Fruit fly (Drosophila melanogaster) whole organism, embryonic: ENCODE results near the gene mrva.

Experiments used
- ATbp ChIP-seq: fragments of 200-800 bp; sonication (Bioruptor generic); optimal IDR thresholded peaks from 2 replicates; lab custom pipeline; 2017; ENCODE audit warnings: missing biosample characterization, mild to moderate bottlenecking, missing genetic modification characterization, missing genetic modification reagents
- CG10267 ChIP-seq: fragments of 200-800 bp; sonication (Bioruptor generic); optimal IDR thresholded peaks from 2 replicates; lab custom pipeline; 2018; ENCODE audit warnings: missing biosample characterization, mild to moderate bottlenecking, missing genetic modification characterization, moderate library complexity
- CG10321 ChIP-seq: fragments of 200-800 bp; sonication (Bioruptor generic); IDR thresholded peaks from 2 replicates; pipeline ENCODE4 v1.3.6; 2022; ENCODE audit warnings: missing biosample characterization, missing genetic modification characterization
- CG11696 ChIP-seq: fragments of 200-800 bp; sonication (Bioruptor generic); IDR thresholded peaks from 2 replicates; pipeline ENCODE4 v1.3.6; 2022; ENCODE audit warnings: missing biosample characterization, missing genetic modification characterization
- CG15011 ChIP-seq: fragments of 200-800 bp; sonication (Bioruptor generic); optimal IDR thresholded peaks from 3 replicates; lab custom pipeline; 2018; ENCODE audit warnings: missing biosample characterization, mild to moderate bottlenecking, missing genetic modification characterization
- CG15696 ChIP-seq: fragments of 200-800 bp; sonication (Bioruptor generic); optimal IDR thresholded peaks from 2 replicates; lab custom pipeline; 2019; ENCODE audit warnings: missing biosample characterization, mild to moderate bottlenecking, missing genetic modification characterization, moderate library complexity
- CG16813 ChIP-seq: fragments of 200-800 bp; sonication (Bioruptor generic); IDR thresholded peaks from 3 replicates; pipeline ENCODE4 v1.3.6; 2022; ENCODE audit warnings: missing biosample characterization, missing genetic modification characterization; ENCODE audit not compliant: partially characterized antibody
- CG17912 ChIP-seq: fragments of 200-800 bp; sonication (Bioruptor generic); optimal IDR thresholded peaks from 2 replicates; lab custom pipeline; 2018; ENCODE audit warnings: missing biosample characterization, mild to moderate bottlenecking, missing genetic modification characterization
- CG2199 ChIP-seq: fragments of 200-800 bp; sonication (Bioruptor generic); IDR thresholded peaks from 3 replicates; pipeline ENCODE4 v1.3.6; 2022; ENCODE audit warnings: missing biosample characterization, missing genetic modification characterization
- CG3065 ChIP-seq: fragments of 200-800 bp; sonication (Bioruptor generic); optimal IDR thresholded peaks from 2 replicates; lab custom pipeline; 2016; ENCODE audit warnings: missing biosample characterization, missing genetic modification characterization
- CG32767 ChIP-seq: fragments of 200-800 bp; sonication (Bioruptor generic); IDR thresholded peaks from 2 replicates; pipeline ENCODE4 v1.3.6; 2022; ENCODE audit warnings: missing biosample characterization, missing genetic modification characterization
- CG32772 ChIP-seq: fragments of 200-800 bp; sonication (Bioruptor generic); IDR thresholded peaks from 2 replicates; pipeline ENCODE4 v1.3.6; 2022; ENCODE audit warnings: missing biosample characterization, missing genetic modification characterization
- CG34422 ChIP-seq: fragments of 200-800 bp; sonication (Bioruptor generic); IDR thresholded peaks from 3 replicates; pipeline ENCODE4 v1.3.6; 2022; ENCODE audit warnings: missing biosample characterization, missing genetic modification characterization
- CG3726 ChIP-seq: fragments of 200-800 bp; sonication (Bioruptor generic); IDR thresholded peaks from 3 replicates; pipeline ENCODE4, ENCODE4 v1.3.6; 2022; ENCODE audit warnings: missing biosample characterization, missing genetic modification characterization
- CG4404 ChIP-seq: fragments of 200-800 bp; sonication (Bioruptor generic); IDR thresholded peaks from 2 replicates; pipeline ENCODE4 v1.3.6; 2022; ENCODE audit warnings: missing biosample characterization, missing genetic modification characterization
- CG4617 ChIP-seq: fragments of 200-800 bp; sonication (Bioruptor generic); optimal IDR thresholded peaks from 3 replicates; lab custom pipeline; 2016; ENCODE audit warnings: missing biosample characterization, missing genetic modification characterization, borderline replicate concordance
- CG4820 ChIP-seq: fragments of 200-800 bp; sonication (Bioruptor generic); optimal IDR thresholded peaks from 3 replicates; lab custom pipeline; 2016; ENCODE audit warnings: missing biosample characterization, missing genetic modification characterization
- CG6683 ChIP-seq: fragments of 200-800 bp; sonication (Bioruptor generic); optimal IDR thresholded peaks from 2 replicates; lab custom pipeline; 2017; ENCODE audit warnings: missing biosample characterization, mild to moderate bottlenecking, missing genetic modification characterization, missing genetic modification reagents
- CG8290 ChIP-seq, 3 experiments: fragments of 200-800 bp; sonication (Bioruptor generic); optimal IDR thresholded peaks; 2 replicates each; lab custom pipeline; 2016 to 2019; ENCODE audit warnings: missing biosample characterization in 3 of 3, missing genetic modification characterization in 3 of 3, mild to moderate bottlenecking in 2 of 3, moderate library complexity in 1 of 3
- CG8924 ChIP-seq: fragments of 200-800 bp; optimal IDR thresholded peaks from 3 replicates; lab custom pipeline; 2019; ENCODE audit warnings: missing biosample characterization, mild to moderate bottlenecking, missing genetic modification characterization, moderate library complexity
- CG9932 ChIP-seq: fragments of 200-800 bp; sonication (Bioruptor generic); IDR thresholded peaks from 2 replicates; pipeline ENCODE4 v1.3.6; 2022; ENCODE audit warnings: missing biosample characterization, missing genetic modification characterization
- HHEX ChIP-seq: fragments of 200-800 bp; sonication (Bioruptor generic); optimal IDR thresholded peaks from 3 replicates; lab custom pipeline; 2017; ENCODE audit warnings: missing biosample characterization, mild to moderate bottlenecking, missing genetic modification characterization, missing genetic modification reagents
- MESR4 ChIP-seq: fragments of 200-800 bp; sonication (Bioruptor generic); optimal IDR thresholded peaks from 2 replicates; lab custom pipeline; 2018; ENCODE audit warnings: missing biosample characterization, mild to moderate bottlenecking, missing genetic modification characterization, moderate library complexity
- Med ChIP-seq: fragments of 200-800 bp; sonication (Bioruptor generic); peaks from one replicate; lab custom pipeline; 2016; ENCODE audit warnings: missing biosample characterization, missing genetic modification characterization, mild to moderate bottlenecking, inconsistent platforms, moderate library complexity
- Meics ChIP-seq: fragments of 200-800 bp; sonication (Bioruptor generic); optimal IDR thresholded peaks from 2 replicates; lab custom pipeline; 2017; ENCODE audit warnings: missing biosample characterization, mild to moderate bottlenecking, missing genetic modification characterization
- Ravus ChIP-seq: fragments of 200-800 bp; sonication (Bioruptor generic); IDR thresholded peaks from 2 replicates; pipeline ENCODE4 v1.3.6; 2022; ENCODE audit warnings: missing biosample characterization, missing genetic modification characterization
- Rfx ChIP-seq: fragments of 200-800 bp; sonication (Bioruptor generic); IDR thresholded peaks from 2 replicates; pipeline ENCODE4 v1.3.6; 2022; ENCODE audit warnings: missing biosample characterization, missing genetic modification characterization
- Spps ChIP-seq: fragments of 200-800 bp; sonication (Bioruptor generic); optimal IDR thresholded peaks from 2 replicates; lab custom pipeline; 2018; ENCODE audit warnings: missing biosample characterization, mild to moderate bottlenecking, missing genetic modification characterization
- Tbp ChIP-seq: fragments of >200 bp; optimal IDR thresholded peaks from 2 replicates; lab custom pipeline; 2018; ENCODE audit warnings: missing biosample characterization, missing genetic modification characterization
- Trl ChIP-seq, 3 experiments: fragments of >200 bp in 2 of 3; fragments of 200-800 bp in 1 of 3; sonication (Bioruptor generic) in 1 of 3; optimal IDR thresholded peaks; 2 replicates in 1 of 3; 3 replicates in 2 of 3; lab custom pipeline; 2016 to 2017; ENCODE audit warnings: missing biosample characterization in 1 of 3, missing genetic modification characterization in 1 of 3
- ara ChIP-seq: fragments of 200-800 bp; sonication (Bioruptor generic); IDR thresholded peaks from 2 replicates; pipeline ENCODE4 v1.3.6; 2022; ENCODE audit warnings: missing biosample characterization, missing genetic modification characterization
- bab2 ChIP-seq: fragments of 200-800 bp; sonication (Bioruptor generic); optimal IDR thresholded peaks from 2 replicates; lab custom pipeline; 2016; ENCODE audit warnings: missing biosample characterization, missing genetic modification characterization
- cad ChIP-seq: fragments of >200 bp; optimal IDR thresholded peaks from 2 replicates; lab custom pipeline; 2017; ENCODE audit warnings: missing biosample characterization, missing genetic modification characterization
- hkb ChIP-seq, 2 experiments: fragments of 200-800 bp in 1 of 2; fragments of >200 bp in 1 of 2; sonication (Bioruptor generic) in 1 of 2; IDR thresholded peaks in 1 of 2; optimal IDR thresholded peaks in 1 of 2; 2 replicates each; pipeline versions ENCODE4 v1.3.6 to Lab custom; 2017 to 2022; ENCODE audit warnings: missing biosample characterization in 1 of 2, missing genetic modification characterization in 1 of 2
- jigr1 ChIP-seq: fragments of 200-800 bp; sonication (Bioruptor generic); IDR thresholded peaks from 3 replicates; pipeline ENCODE4 v1.3.6; 2022; ENCODE audit warnings: missing biosample characterization, missing genetic modification characterization
- klu ChIP-seq: fragments of 200-800 bp; sonication (Bioruptor generic); IDR thresholded peaks from 2 replicates; pipeline ENCODE4 v1.3.6; 2022; ENCODE audit warnings: missing biosample characterization, missing genetic modification characterization
- lbe ChIP-seq: fragments of 200-800 bp; sonication (Bioruptor generic); optimal IDR thresholded peaks from 2 replicates; lab custom pipeline; 2016; ENCODE audit warnings: missing biosample characterization, mild to moderate bottlenecking, missing genetic modification characterization
- lov ChIP-seq, 2 experiments: fragments of 200-800 bp in 1 of 2; fragments of >200 bp in 1 of 2; sonication (Bioruptor generic) in 1 of 2; IDR thresholded peaks in 1 of 2; optimal IDR thresholded peaks in 1 of 2; 2 replicates in 1 of 2; 3 replicates in 1 of 2; pipeline versions ENCODE4 v1.3.6 to Lab custom; 2017 to 2022; ENCODE audit warnings: missing biosample characterization in 1 of 2, missing genetic modification characterization in 1 of 2
- onecut ChIP-seq: fragments of 200-800 bp; sonication (Bioruptor generic); IDR thresholded peaks from 2 replicates; pipeline ENCODE4 v1.3.6; 2022; ENCODE audit warnings: missing biosample characterization, missing genetic modification characterization
- pzg ChIP-seq: fragments of 200-800 bp; sonication (Bioruptor generic); optimal IDR thresholded peaks from 3 replicates; lab custom pipeline; 2018; ENCODE audit warnings: missing biosample characterization, mild to moderate bottlenecking, missing genetic modification characterization, moderate library complexity
- ranshi ChIP-seq: fragments of 200-800 bp; sonication (Bioruptor generic); IDR thresholded peaks from 2 replicates; pipeline ENCODE4 v1.3.6; 2022; ENCODE audit warnings: missing biosample characterization, missing genetic modification characterization
- repo ChIP-seq: fragments of 200-800 bp; sonication (Bioruptor generic); optimal IDR thresholded peaks from 2 replicates; lab custom pipeline; 2016; ENCODE audit warnings: missing biosample characterization, missing genetic modification characterization
- sc ChIP-seq, 3 experiments: fragments of >200 bp in 2 of 3; fragments of 200-800 bp in 1 of 3; sonication (Bioruptor generic) in 1 of 3; optimal IDR thresholded peaks; 2 replicates in 2 of 3; 3 replicates in 1 of 3; lab custom pipeline; 2017; ENCODE audit warnings: mild to moderate bottlenecking in 1 of 3, missing biosample characterization in 1 of 3, missing genetic modification characterization in 1 of 3, missing genetic modification reagents in 1 of 3
- sd ChIP-seq: fragments of 200-800 bp; sonication (Bioruptor generic); optimal IDR thresholded peaks from 3 replicates; lab custom pipeline; 2018; ENCODE audit warnings: missing biosample characterization, mild to moderate bottlenecking, missing genetic modification characterization, moderate library complexity
- sqz ChIP-seq: fragments of 200-800 bp; sonication (Bioruptor generic); optimal IDR thresholded peaks from 3 replicates; lab custom pipeline; 2018; ENCODE audit warnings: missing biosample characterization, mild to moderate bottlenecking, missing genetic modification characterization
- tll ChIP-seq, 2 experiments: fragments of 200-800 bp in 1 of 2; fragments of >200 bp in 1 of 2; sonication (Bioruptor generic) in 1 of 2; optimal IDR thresholded peaks; 2 replicates each; lab custom pipeline; 2017 to 2019; ENCODE audit warnings: missing biosample characterization in 2 of 2, missing genetic modification characterization in 2 of 2, mild to moderate bottlenecking in 1 of 2, moderate library complexity in 1 of 2

Gene mrva

DNA sequence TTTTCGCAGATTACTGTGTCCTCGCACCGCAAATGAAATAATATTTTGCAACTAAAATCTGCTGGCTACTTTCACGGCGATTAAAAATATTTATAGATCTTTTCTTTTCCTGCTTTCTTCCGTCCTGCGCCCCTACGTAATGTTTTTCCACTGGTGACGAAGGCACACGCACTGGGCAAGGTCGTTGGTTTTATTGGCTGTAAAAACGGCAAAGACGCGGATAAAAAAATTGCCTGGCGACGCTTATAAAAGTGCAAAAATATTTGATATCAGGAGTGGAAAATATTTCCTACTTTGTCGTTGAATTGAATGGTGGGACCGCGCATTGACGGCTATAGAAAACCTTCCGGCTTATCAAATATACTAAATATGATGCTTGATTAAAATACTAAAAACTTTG, 40.3 kb upstream of the mrva start, which contains the start of gene Sh3beta:
TSS of gene Sh3beta (minus strand) at position 327 of the 400 bp plus-strand sequence.
- TF ChIP-seq CG10321 (GFP tag; lab: Robert Waterston, UW) (peak; percentile 16; the same call in 1 of the 2 replicates), jigr1 (no peak), cad (GFP tag; lab: Kevin White, UChicago) (peak; percentile 6), lbe (GFP tag; lab: Kevin White, UChicago) (no peak), MESR4 (GFP tag; lab: Kevin White, UChicago) (peak; percentile 51), hkb (optimal IDR thresholded peaks at IDR 0.05; lab: Kevin White, UChicago) (no peak), hkb (GFP tag; IDR thresholded peaks at IDR 0.05; lab: Robert Waterston, UW) (no peak), sc (optimal IDR thresholded peaks at IDR 0.05; lab: Kevin White, UChicago) (no peak), sc (GFP tag; optimal IDR thresholded peaks at IDR 0.05; lab: Kevin White, UChicago) (no peak), CG3065 (GFP tag; lab: Kevin White, UChicago) (peak; percentile 71), CG4617 (peak; percentile 39), CG3726 (no peak), CG32767 (no peak), Med (GFP tag; lab: Kevin White, UChicago) (peak; percentile 76), Tbp (no peak), CG15011 (GFP tag; lab: Kevin White, UChicago) (no peak), CG11696 (GFP tag; lab: Robert Waterston, UW) (no peak), pzg (peak; percentile 2), Meics (GFP tag; lab: Kevin White, UChicago) (peak; percentile 38), CG8290 (GFP tag; optimal IDR thresholded peaks at IDR 0.05; lab: Kevin White, UChicago) (no peak), CG8290 (tag; optimal IDR thresholded peaks at IDR 0.05; lab: Kevin White, UChicago) (no peak), CG9932 (GFP tag; lab: Robert Waterston, UW) (no peak), CG34422 (0 out of 3 replicates have a peak, but pooled peaks have one; percentile 21)

DNA sequence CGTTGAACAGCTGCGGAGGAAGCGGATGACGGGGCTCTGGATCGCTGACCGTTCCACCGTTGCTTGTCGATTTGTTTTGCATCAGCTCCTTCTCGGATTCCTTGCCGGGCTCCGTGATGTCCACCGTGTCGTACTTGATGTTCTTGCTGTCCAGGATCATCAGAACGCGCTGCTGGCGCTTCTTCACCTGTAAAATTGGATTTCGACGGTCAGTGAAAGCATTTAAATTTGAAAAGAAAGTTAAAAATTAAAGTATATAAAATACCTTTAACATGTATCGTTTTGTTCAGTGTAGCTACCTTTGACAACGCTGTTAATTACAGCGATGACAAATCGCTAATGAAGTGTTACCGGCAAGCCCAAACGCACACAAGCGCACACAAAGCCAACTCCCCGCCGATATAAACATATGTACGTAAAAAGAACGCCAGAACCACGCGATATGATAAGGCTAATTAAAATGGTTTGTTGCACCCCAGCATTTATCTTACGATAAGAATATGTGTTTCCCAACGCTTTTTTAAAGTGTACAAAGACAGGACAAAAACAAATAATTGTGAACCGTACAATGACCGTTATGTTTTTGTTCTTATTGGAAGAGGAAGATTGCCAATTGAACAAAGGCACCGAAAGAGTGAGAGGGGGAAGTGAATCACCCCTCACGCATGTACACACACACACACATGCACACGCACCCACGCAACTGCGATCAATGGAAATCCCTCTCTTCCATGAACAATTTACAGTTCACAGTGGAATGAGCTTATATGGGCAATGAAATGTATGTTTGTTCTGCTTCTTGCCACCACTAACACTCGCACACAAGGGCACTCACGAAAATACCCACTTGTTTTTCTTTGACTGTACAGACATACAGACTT, 39.4 kb upstream of the mrva start:
- TF ChIP-seq Trl (optimal IDR thresholded peaks at IDR 0.05; lab: Kevin White, UChicago) (peak in 1 of 2 experiments; percentile 19), Trl (GFP tag; optimal IDR thresholded peaks at IDR 0.05; lab: Kevin White, UChicago) (no peak), bab2 (GFP tag; lab: Kevin White, UChicago) (peak; percentile 3), CG17912 (GFP tag; lab: Kevin White, UChicago) (no peak), CG4404 (GFP tag; lab: Robert Waterston, UW) (no peak), ranshi (no peak), CG16813 (peak; percentile 8; the same call in 1 of the 3 replicates), repo (GFP tag; lab: Kevin White, UChicago) (peak; percentile 2), CG10267 (tag; lab: Kevin White, UChicago) (no peak), klu (GFP tag; lab: Robert Waterston, UW) (peak; percentile 46), CG8924 (tag; lab: Kevin White, UChicago) (peak; percentile 42), lov (optimal IDR thresholded peaks at IDR 0.05; lab: Kevin White, UChicago) (no peak), lov (GFP tag; IDR thresholded peaks at IDR 0.05; lab: Robert Waterston, UW) (0 out of 3 replicates have a peak, but pooled peaks have one; percentile 29), Ravus (GFP tag; lab: Robert Waterston, UW) (no peak), sqz (peak; percentile 33), CG2199 (GFP tag; lab: Robert Waterston, UW) (0 out of 3 replicates have a peak, but pooled peaks have one; percentile 67), ATbp (no peak), CG32772 (GFP tag; lab: Robert Waterston, UW) (no peak), ara (GFP tag; lab: Robert Waterston, UW) (0 out of 2 replicates have a peak, but pooled peaks have one; percentile 43), Rfx (GFP tag; lab: Robert Waterston, UW) (peak; percentile 65), CG6683 (no peak), CG15696 (tag; lab: Kevin White, UChicago) (no peak), CG4820 (GFP tag; lab: Kevin White, UChicago) (no peak), onecut (0 out of 2 replicates have a peak, but pooled peaks have one; percentile 25), tll (GFP tag; optimal IDR thresholded peaks at IDR 0.05; lab: Kevin White, UChicago) (no peak), Spps (tag; lab: Kevin White, UChicago) (no peak), sd (peak; percentile 86), HHEX (GFP tag; lab: Kevin White, UChicago) (peak; percentile 57)
